Fruit fly (Drosophila melanogaster) whole organism, embryonic: ENCODE data around the gene CG42393.

Experiments
- Atf-2 ChIP-seq: fragments of 200-800 bp; sonication (Bioruptor generic); optimal IDR thresholded peaks from 2 replicates; lab custom pipeline; 2016; ENCODE audit warnings: missing biosample characterization, missing genetic modification characterization
- CG10209 ChIP-seq: fragments of 200-800 bp; sonication (Bioruptor generic); optimal IDR thresholded peaks from 3 replicates; lab custom pipeline; 2017; ENCODE audit warnings: missing biosample characterization, mild to moderate bottlenecking, missing genetic modification characterization, missing genetic modification reagents
- CG10959 ChIP-seq: fragments of 200-800 bp; sonication (Bioruptor generic); IDR thresholded peaks from 2 replicates; pipeline ENCODE4 v1.3.6; 2022; ENCODE audit warnings: missing biosample characterization, missing genetic modification characterization
- CG12299 ChIP-seq: fragments of 200-800 bp; sonication (Bioruptor generic); optimal IDR thresholded peaks from 2 replicates; lab custom pipeline; 2018; ENCODE audit warnings: missing biosample characterization, mild to moderate bottlenecking, missing genetic modification characterization
- CG14050 ChIP-seq: fragments of 200-800 bp; sonication (Bioruptor generic); IDR thresholded peaks from 3 replicates; pipeline ENCODE4 v1.3.6; 2022; ENCODE audit warnings: missing biosample characterization, missing genetic modification characterization
- CG1529 ChIP-seq: fragments of 200-800 bp; sonication (Bioruptor generic); optimal IDR thresholded peaks from 3 replicates; lab custom pipeline; 2018; ENCODE audit warnings: missing biosample characterization, missing genetic modification characterization
- CG18011 ChIP-seq: fragments of 200-800 bp; sonication (Bioruptor generic); optimal IDR thresholded peaks from 2 replicates; lab custom pipeline; 2017; ENCODE audit warnings: missing biosample characterization, missing genetic modification characterization, mild to moderate bottlenecking, moderate library complexity, missing genotype
- CG2129 ChIP-seq: fragments of 200-800 bp; sonication (Bioruptor generic); IDR thresholded peaks from 2 replicates; pipeline ENCODE4 v1.3.6; 2022; ENCODE audit warnings: missing biosample characterization, missing genetic modification characterization; ENCODE audit not compliant: partially characterized antibody
- CG3065 ChIP-seq: fragments of 200-800 bp; sonication (Bioruptor generic); optimal IDR thresholded peaks from 2 replicates; lab custom pipeline; 2016; ENCODE audit warnings: missing biosample characterization, missing genetic modification characterization
- CG31224 ChIP-seq: fragments of 200-800 bp; sonication (Bioruptor generic); IDR thresholded peaks from 2 replicates; pipeline ENCODE4 v1.3.6; 2022; ENCODE audit warnings: missing biosample characterization, missing genetic modification characterization
- CG6254 ChIP-seq: fragments of 200-800 bp; sonication (Bioruptor generic); optimal IDR thresholded peaks from 3 replicates; lab custom pipeline; 2017; ENCODE audit warnings: mild to moderate bottlenecking, missing biosample characterization, missing genetic modification reagents, missing genetic modification characterization
- CG6683 ChIP-seq: fragments of 200-800 bp; sonication (Bioruptor generic); optimal IDR thresholded peaks from 2 replicates; lab custom pipeline; 2017; ENCODE audit warnings: missing biosample characterization, mild to moderate bottlenecking, missing genetic modification characterization, missing genetic modification reagents
- CG7963 ChIP-seq: fragments of 200-800 bp; sonication (Bioruptor generic); IDR thresholded peaks from 3 replicates; pipeline ENCODE4 v1.3.6; 2022; ENCODE audit warnings: missing biosample characterization, missing genetic modification characterization; ENCODE audit not compliant: partially characterized antibody
- CG9215 ChIP-seq: fragments of 200-800 bp; sonication (Bioruptor generic); IDR thresholded peaks from 2 replicates; pipeline ENCODE4 v1.3.6; 2022; ENCODE audit warnings: missing biosample characterization, missing genetic modification characterization
- CHES-1-like ChIP-seq: fragments of 200-800 bp; sonication (Bioruptor generic); optimal IDR thresholded peaks from 2 replicates; lab custom pipeline; 2016; ENCODE audit warnings: missing biosample characterization, missing genetic modification characterization
- Dek ChIP-seq: fragments of 200-800 bp; sonication (Bioruptor generic); optimal IDR thresholded peaks from 3 replicates; lab custom pipeline; 2019; ENCODE audit warnings: missing biosample characterization, mild to moderate bottlenecking, missing genetic modification characterization, moderate library complexity
- Dip3 ChIP-seq: fragments of 200-800 bp; sonication (Bioruptor generic); optimal IDR thresholded peaks from 3 replicates; lab custom pipeline; 2016; ENCODE audit warnings: missing biosample characterization, missing genetic modification characterization
- Eip74EF ChIP-seq, 2 experiments: fragments of 200-800 bp in 1 of 2; fragments of >200 bp in 1 of 2; sonication (Bioruptor generic) in 1 of 2; optimal IDR thresholded peaks; 2 replicates each; lab custom pipeline; 2017 to 2019; ENCODE audit warnings: missing biosample characterization in 2 of 2, missing genetic modification characterization in 2 of 2, mild to moderate bottlenecking in 1 of 2, moderate library complexity in 1 of 2
- Fer3 ChIP-seq: fragments of 200-800 bp; sonication (Bioruptor generic); optimal IDR thresholded peaks from 2 replicates; lab custom pipeline; 2018; ENCODE audit warnings: missing biosample characterization, mild to moderate bottlenecking, missing genetic modification characterization, moderate library complexity
- H2.0 ChIP-seq: fragments of 200-800 bp; sonication (Bioruptor generic); IDR thresholded peaks from 2 replicates; pipeline ENCODE4 v1.3.6; 2022; ENCODE audit warnings: missing biosample characterization, missing genetic modification characterization
- Lhr ChIP-seq: fragments of 200-800 bp; sonication (Bioruptor generic); optimal IDR thresholded peaks from 3 replicates; lab custom pipeline; 2017; ENCODE audit warnings: mild to moderate bottlenecking, missing biosample characterization, missing genetic modification reagents, missing genetic modification characterization
- MESR4 ChIP-seq: fragments of 200-800 bp; sonication (Bioruptor generic); optimal IDR thresholded peaks from 2 replicates; lab custom pipeline; 2018; ENCODE audit warnings: missing biosample characterization, mild to moderate bottlenecking, missing genetic modification characterization, moderate library complexity
- Ravus ChIP-seq: fragments of 200-800 bp; sonication (Bioruptor generic); IDR thresholded peaks from 2 replicates; pipeline ENCODE4 v1.3.6; 2022; ENCODE audit warnings: missing biosample characterization, missing genetic modification characterization
- Rx ChIP-seq: fragments of 200-800 bp; sonication (Bioruptor generic); IDR thresholded peaks from 2 replicates; pipeline ENCODE4 v1.3.6; 2022; ENCODE audit warnings: missing biosample characterization, missing genetic modification characterization
- Sin3A ChIP-seq: fragments of >200 bp; optimal IDR thresholded peaks from 2 replicates; lab custom pipeline; 2018
- ac ChIP-seq: fragments of 200-800 bp; sonication (Bioruptor generic); optimal IDR thresholded peaks from 3 replicates; lab custom pipeline; 2017; ENCODE audit warnings: missing biosample characterization, mild to moderate bottlenecking, missing genetic modification characterization
- ase ChIP-seq: fragments of 200-800 bp; sonication (Bioruptor generic); IDR thresholded peaks from 3 replicates; pipeline ENCODE4 v1.3.6; 2022; ENCODE audit warnings: missing biosample characterization, missing genetic modification characterization
- bsh ChIP-seq, 2 experiments: fragments of 200-800 bp; sonication (Bioruptor generic); optimal IDR thresholded peaks; 2 replicates each; lab custom pipeline; 2017 to 2018; ENCODE audit warnings: mild to moderate bottlenecking in 2 of 2, missing biosample characterization in 2 of 2, missing genetic modification characterization in 2 of 2, moderate library complexity in 1 of 2
- btn ChIP-seq: fragments of 200-800 bp; sonication (Bioruptor generic); optimal IDR thresholded peaks from 2 replicates; lab custom pipeline; 2016; ENCODE audit warnings: missing biosample characterization, missing genetic modification characterization
- cas ChIP-seq: fragments of 200-800 bp; sonication (Bioruptor generic); IDR thresholded peaks from 2 replicates; pipeline ENCODE4 v1.3.6; 2022; ENCODE audit warnings: missing biosample characterization, missing genetic modification characterization
- esg ChIP-seq: fragments of 200-800 bp; sonication (Bioruptor generic); conservative IDR thresholded peaks from 2 replicates; pipeline ENCODE4 v1.3.6; 2022; ENCODE audit warnings: missing biosample characterization, missing genetic modification characterization
- eve ChIP-seq, 2 experiments: fragments of >200 bp; optimal IDR thresholded peaks; 2 replicates each; lab custom pipeline; 2017; ENCODE audit warnings: missing biosample characterization in 2 of 2, missing genetic modification characterization in 2 of 2
- gcm ChIP-seq: fragments of 200-800 bp; sonication (Bioruptor generic); optimal IDR thresholded peaks from 2 replicates; lab custom pipeline; 2019; ENCODE audit warnings: missing biosample characterization, mild to moderate bottlenecking, missing genetic modification characterization, moderate library complexity
- gsb-n ChIP-seq: fragments of 200-800 bp; sonication (Bioruptor generic); optimal IDR thresholded peaks from 3 replicates; lab custom pipeline; 2018; ENCODE audit warnings: missing biosample characterization, mild to moderate bottlenecking, missing genetic modification characterization
- ham ChIP-seq: fragments of 200-800 bp; sonication (Bioruptor generic); IDR thresholded peaks from 2 replicates; pipeline ENCODE4 v1.3.6; 2022; ENCODE audit warnings: missing biosample characterization, missing genetic modification characterization
- hth ChIP-seq: fragments of >200 bp; optimal IDR thresholded peaks from 2 replicates; lab custom pipeline; 2017; ENCODE audit warnings: inconsistent platforms
- jigr1 ChIP-seq: fragments of 200-800 bp; sonication (Bioruptor generic); IDR thresholded peaks from 3 replicates; pipeline ENCODE4 v1.3.6; 2022; ENCODE audit warnings: missing biosample characterization, missing genetic modification characterization
- jing ChIP-seq: fragments of 200-800 bp; sonication (Bioruptor generic); optimal IDR thresholded peaks from 2 replicates; lab custom pipeline; 2018; ENCODE audit warnings: missing biosample characterization, mild to moderate bottlenecking, missing genetic modification characterization
- odd ChIP-seq: fragments of 200-800 bp; sonication (Bioruptor generic); optimal IDR thresholded peaks from 2 replicates; lab custom pipeline; 2017; ENCODE audit warnings: missing biosample characterization, mild to moderate bottlenecking, missing genetic modification characterization
- otp ChIP-seq: fragments of 200-800 bp; sonication (Bioruptor generic); IDR thresholded peaks from 3 replicates; pipeline ENCODE4, ENCODE4 v1.3.6; 2022; ENCODE audit warnings: missing biosample characterization, missing genetic modification characterization
- pfk ChIP-seq: fragments of 200-800 bp; sonication (Bioruptor generic); optimal IDR thresholded peaks from 2 replicates; lab custom pipeline; 2018; ENCODE audit warnings: missing biosample characterization, mild to moderate bottlenecking, missing genetic modification characterization, moderate library complexity
- pho ChIP-seq: fragments of 200-800 bp; sonication (Bioruptor generic); optimal IDR thresholded peaks from 2 replicates; lab custom pipeline; 2016; ENCODE audit warnings: missing biosample characterization, missing genetic modification characterization
- prd ChIP-seq, 3 experiments: fragments of >200 bp in 2 of 3; fragments of 200-800 bp in 1 of 3; sonication (Bioruptor generic) in 1 of 3; optimal IDR thresholded peaks in 2 of 3; IDR thresholded peaks in 1 of 3; 2 replicates in 2 of 3; 3 replicates in 1 of 3; pipeline versions ENCODE4 v1.3.6 to Lab custom; 2017 to 2022; ENCODE audit warnings: missing biosample characterization in 1 of 3, missing genetic modification characterization in 1 of 3
- salm ChIP-seq: fragments of 200-800 bp; sonication (Bioruptor generic); optimal IDR thresholded peaks from 2 replicates; lab custom pipeline; 2018; ENCODE audit warnings: missing biosample characterization, mild to moderate bottlenecking, missing genetic modification characterization
- sima ChIP-seq: fragments of 200-800 bp; sonication (Bioruptor generic); optimal IDR thresholded peaks from 2 replicates; lab custom pipeline; 2016; ENCODE audit warnings: missing biosample characterization, missing genetic modification characterization
- slbo ChIP-seq: fragments of 200-800 bp; sonication (Bioruptor generic); IDR thresholded peaks from 2 replicates; pipeline ENCODE4 v1.3.6; 2022; ENCODE audit warnings: missing biosample characterization, missing genetic modification characterization
- sna ChIP-seq: fragments of 200-800 bp; sonication (Bioruptor generic); IDR thresholded peaks from 2 replicates; pipeline ENCODE4 v1.3.6; 2022; ENCODE audit warnings: missing biosample characterization, missing genetic modification characterization; ENCODE audit not compliant: partially characterized antibody
- tup ChIP-seq: fragments of 200-800 bp; sonication (Bioruptor generic); optimal IDR thresholded peaks from 2 replicates; lab custom pipeline; 2016; ENCODE audit warnings: missing biosample characterization, mild to moderate bottlenecking, missing genetic modification characterization, moderate library complexity
- usp ChIP-seq: fragments of >200 bp; optimal IDR thresholded peaks from 2 replicates; lab custom pipeline; 2017; ENCODE audit warnings: missing biosample characterization, missing genetic modification characterization

CG42393 gene

DNA sequence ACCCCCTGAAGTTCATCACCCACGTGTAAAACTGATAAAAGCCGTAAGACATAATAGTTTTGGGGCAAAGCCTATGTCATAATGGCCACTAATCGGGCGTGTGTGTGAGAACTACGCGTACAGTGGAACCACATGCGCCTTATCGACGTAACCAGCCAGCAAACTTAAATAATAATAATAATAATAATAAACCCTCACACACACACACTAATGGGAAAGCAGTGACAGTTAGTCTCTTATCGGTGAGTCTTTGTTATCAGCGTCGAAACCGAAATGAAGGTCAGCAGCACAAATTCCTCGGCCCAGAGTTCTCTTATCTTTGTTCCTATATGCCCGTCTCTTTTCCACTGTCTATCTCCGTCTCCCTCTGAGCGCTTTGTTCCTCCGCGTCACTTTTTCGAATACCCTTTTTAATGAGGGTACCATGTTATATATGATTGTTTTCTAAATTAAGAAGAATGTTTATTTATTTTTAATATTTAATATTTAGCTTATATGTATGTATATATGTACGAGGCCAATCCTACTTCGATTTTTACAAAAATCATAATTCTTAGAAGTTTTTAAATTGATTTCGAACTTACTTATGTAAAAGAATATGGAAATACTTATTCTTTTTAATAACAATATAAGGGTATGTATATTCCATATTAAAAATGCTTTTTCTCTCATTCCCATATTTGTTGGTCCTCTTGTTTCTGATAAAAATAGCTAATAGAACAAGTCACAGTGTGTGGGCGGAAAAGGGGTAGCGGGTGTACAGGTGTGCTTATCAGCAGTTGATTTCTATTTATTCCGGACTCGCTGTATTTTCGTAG lies 39.3 kb upstream of the CG42393 start (continued):
- TF ChIP-seq Eip74EF (GFP tag; optimal IDR thresholded peaks at IDR 0.05; lab: Kevin White, UChicago) (peak in 1 of 2 experiments; percentile 52), CG1529 (GFP tag; lab: Kevin White, UChicago) (no peak), CG9215 (peak; percentile 70), Atf-2 (GFP tag; lab: Kevin White, UChicago) (no peak), CG7963 (no peak), gcm (peak; percentile 78), Fer3 (tag; lab: Kevin White, UChicago) (peak; percentile 75), otp (no peak), CG31224 (GFP tag; lab: Robert Waterston, UW) (no peak), sna (GFP tag; lab: Robert Waterston, UW) (no peak), odd (GFP tag; lab: Kevin White, UChicago) (no peak), CG18011 (no peak), sima (no peak), CG12299 (tag; lab: Kevin White, UChicago) (peak; percentile 69), CG10959 (GFP tag; lab: Robert Waterston, UW) (no peak), Sin3A (lab: Kevin White, UChicago) (no peak), CG6683 (GFP tag; lab: Kevin White, UChicago) (peak; percentile 34), esg (GFP tag; lab: Robert Waterston, UW) (0 out of 2 replicates have a peak, but pooled peaks have one; percentile 9), cas (GFP tag; lab: Robert Waterston, UW) (no peak), CG2129 (GFP tag; lab: Robert Waterston, UW) (no peak), MESR4 (GFP tag; lab: Kevin White, UChicago) (no peak), usp (GFP tag; lab: Kevin White, UChicago) (no peak), ham (GFP tag; lab: Robert Waterston, UW) (no peak), pfk (GFP tag; lab: Kevin White, UChicago) (no peak), prd (optimal IDR thresholded peaks at IDR 0.05; lab: Kevin White, UChicago) (no peak), prd (GFP tag; IDR thresholded peaks at IDR 0.05; lab: Robert Waterston, UW) (peak; percentile 40; the same call in 1 of the 3 replicates), ase (no peak), Rx (GFP tag; lab: Robert Waterston, UW) (no peak), CHES-1-like (GFP tag; lab: Kevin White, UChicago) (no peak), btn (GFP tag; lab: Kevin White, UChicago) (no peak), Ravus (GFP tag; lab: Robert Waterston, UW) (no peak), CG10209 (GFP tag; lab: Kevin White, UChicago) (peak; percentile 46), pho (GFP tag; lab: Kevin White, UChicago) (no peak), CG6254 (peak; percentile 4), eve (GFP tag; optimal IDR thresholded peaks at IDR 0.05; lab: Kevin White, UChicago) (no peak), Dek (peak; percentile 77), tup (GFP tag; lab: Kevin White, UChicago) (no peak), ac (no peak), salm (tag; lab: Kevin White, UChicago) (no peak), CG14050 (GFP tag; lab: Robert Waterston, UW) (no peak), hth (lab: Kevin White, UChicago) (no peak), H2.0 (no peak; the same call in none of the 2 replicates), gsb-n (peak; percentile 62), bsh (GFP tag; optimal IDR thresholded peaks at IDR 0.05; lab: Kevin White, UChicago) (peak in 1 of 2 experiments; percentile 47), CG3065 (no peak), Dip3 (no peak), jigr1 (GFP tag; lab: Robert Waterston, UW) (no peak), Lhr (GFP tag; lab: Kevin White, UChicago) (no peak), slbo (GFP tag; lab: Robert Waterston, UW) (peak; percentile 71), jing (peak; percentile 39)
